Worm (Caenorhabditis elegans): ENCODE results near the gene C14C6.5.

C14C6.5 gene

ce11 chrV:541470-541869 is 5.0 kb downstream of the C14C6.5 start:
- TF ChIP-seq bed-3 (GFP tag; optimal IDR thresholded peaks at IDR 0.05) (no peak), lsy-2 (tag; optimal IDR thresholded peaks at IDR 0.05) (no peak), ztf-11 (tag; optimal IDR thresholded peaks at IDR 0.05) (no peak)

- TF ChIP-seq snpc-4 (tag; optimal IDR thresholded peaks at IDR 0.05) (no peak), elt-3 (tag; optimal IDR thresholded peaks at IDR 0.05) (no peak), tbx-8 (GFP tag; optimal IDR thresholded peaks at IDR 0.05) (no peak), cnd-1 (tag; optimal IDR thresholded peaks at IDR 0.05) (no peak), pha-4 (tag; optimal IDR thresholded peaks at IDR 0.05) (no peak), mab-5 (tag; optimal IDR thresholded peaks at IDR 0.05) (no peak), unc-120 (tag; optimal IDR thresholded peaks at IDR 0.05; ENCODE audit: poor library complexity, severe bottlenecking) (no peak), M03D4.4 (tag; optimal IDR thresholded peaks at IDR 0.05) (no peak), nhr-2 (tag; optimal IDR thresholded peaks at IDR 0.05) (no peak), ceh-83 (GFP tag; optimal IDR thresholded peaks at IDR 0.05) (no peak), zip-8 (tag; optimal IDR thresholded peaks at IDR 0.05) (no peak), blmp-1 (tag; optimal IDR thresholded peaks at IDR 0.05) (no peak), unc-62 (GFP tag; optimal IDR thresholded peaks at IDR 0.05) (no peak), sptf-1 (tag; optimal IDR thresholded peaks at IDR 0.05) (no peak), lsy-2 (tag; optimal IDR thresholded peaks at IDR 0.05) (no peak), lin-13 (tag; optimal IDR thresholded peaks at IDR 0.05) (no peak), ces-1 (GFP tag; optimal IDR thresholded peaks at IDR 0.05) (no peak)
These were observed 6.7 kb downstream of the C14C6.5 start, which contains the start of gene C14C6.3 for ce11 chrV:543169-543568. Gene C14C6.3, plus strand, starts transcription at chrV:543469.

- TF ChIP-seq unc-62 (GFP tag; optimal IDR thresholded peaks at IDR 0.05), result no peak
- no peak for TF ChIP-seq ztf-11 (tag; optimal IDR thresholded peaks at IDR 0.05)
- TF ChIP-seq ceh-83 (GFP tag; optimal IDR thresholded peaks at IDR 0.05), result no peak
- no peak for TF ChIP-seq M03D4.4 (tag; optimal IDR thresholded peaks at IDR 0.05)
- no peak for TF ChIP-seq hlh-1 (tag; optimal IDR thresholded peaks at IDR 0.05)
- no peak for TF ChIP-seq unc-120 (tag; optimal IDR thresholded peaks at IDR 0.05; ENCODE audit: poor library complexity, severe bottlenecking)
- no peak for TF ChIP-seq sptf-1 (tag; optimal IDR thresholded peaks at IDR 0.05)
- TF ChIP-seq drap-1 (GFP tag; optimal IDR thresholded peaks at IDR 0.05), result no peak
- no peak for TF ChIP-seq blmp-1 (tag; optimal IDR thresholded peaks at IDR 0.05)
- TF ChIP-seq mls-2 (tag; optimal IDR thresholded peaks at IDR 0.05), result no peak
- TF ChIP-seq lsy-2 (tag; optimal IDR thresholded peaks at IDR 0.05), result no peak
- TF ChIP-seq cnd-1 (tag; optimal IDR thresholded peaks at IDR 0.05), result no peak
- TF ChIP-seq lin-32 (GFP tag; optimal IDR thresholded peaks at IDR 0.05), result no peak
These were observed 11.6 kb downstream of the C14C6.5 start, which contains the start of gene C14C6.6 for ce11 chrV:547980-548379. Gene C14C6.6, minus strand, starts transcription at chrV:548080.

ce11 chrV:552406-552805 is 16.0 kb downstream of the C14C6.5 start:
- TF ChIP-seq lin-32 (GFP tag; optimal IDR thresholded peaks at IDR 0.05), result no peak
- no peak for TF ChIP-seq ztf-11 (tag; optimal IDR thresholded peaks at IDR 0.05)
- TF ChIP-seq bed-3 (GFP tag; optimal IDR thresholded peaks at IDR 0.05), result no peak
- no peak for TF ChIP-seq pha-4 (tag; optimal IDR thresholded peaks at IDR 0.05)
- TF ChIP-seq unc-120 (tag; optimal IDR thresholded peaks at IDR 0.05; ENCODE audit: poor library complexity, severe bottlenecking), result no peak
- no peak for TF ChIP-seq cnd-1 (tag; optimal IDR thresholded peaks at IDR 0.05)
- no peak for TF ChIP-seq flh-1 (GFP tag; optimal IDR thresholded peaks at IDR 0.05)
- no peak for TF ChIP-seq nhr-28 (tag; optimal IDR thresholded peaks at IDR 0.05)

- TF ChIP-seq unc-39 (tag; optimal IDR thresholded peaks at IDR 0.05) (no peak), zip-8 (tag; optimal IDR thresholded peaks at IDR 0.05) (no peak), nhr-237 (tag; optimal IDR thresholded peaks at IDR 0.05) (no peak), mep-1 (tag; optimal IDR thresholded peaks at IDR 0.05) (no peak), M03D4.4 (tag; optimal IDR thresholded peaks at IDR 0.05) (no peak), ceh-43 (GFP tag; optimal IDR thresholded peaks at IDR 0.05) (no peak), nhr-28 (tag; optimal IDR thresholded peaks at IDR 0.05) (no peak), elt-3 (tag; optimal IDR thresholded peaks at IDR 0.05) (no peak), snpc-4 (tag; optimal IDR thresholded peaks at IDR 0.05) (no peak)
These were observed 16.6 kb downstream of the C14C6.5 start, which contains the start of gene C14C6.8 for ce11 chrV:553067-553466. Gene C14C6.8, minus strand, starts transcription at chrV:553167.

ce11 chrV:556055-556454 is 19.6 kb downstream of the C14C6.5 start, which contains the start of gene srx-8:
Gene srx-8, minus strand, starts transcription at chrV:556155.
- TF ChIP-seq elt-1 (tag; optimal IDR thresholded peaks at IDR 0.05; ENCODE audit: borderline replicate concordance, insufficient read depth), result no peak
- no peak for TF ChIP-seq unc-62 (GFP tag; optimal IDR thresholded peaks at IDR 0.05)
- no peak for TF ChIP-seq tbx-8 (GFP tag; optimal IDR thresholded peaks at IDR 0.05)
- no peak for TF ChIP-seq blmp-1 (tag; optimal IDR thresholded peaks at IDR 0.05)
- no peak for TF ChIP-seq mab-5 (tag; optimal IDR thresholded peaks at IDR 0.05)
- TF ChIP-seq zip-8 (tag; optimal IDR thresholded peaks at IDR 0.05), result no peak
- TF ChIP-seq ham-2 (GFP tag; optimal IDR thresholded peaks at IDR 0.05), result no peak
- TF ChIP-seq sem-2 (GFP tag; optimal IDR thresholded peaks at IDR 0.05), result no peak
- no peak for TF ChIP-seq nhr-76 (tag; optimal IDR thresholded peaks at IDR 0.05)
- TF ChIP-seq ceh-43 (GFP tag; optimal IDR thresholded peaks at IDR 0.05), result no peak
- TF ChIP-seq ztf-11 (tag; optimal IDR thresholded peaks at IDR 0.05), result no peak
- TF ChIP-seq lsy-2 (tag; optimal IDR thresholded peaks at IDR 0.05), result no peak
